Fruit fly (Drosophila melanogaster) whole organism, embryonic: ENCODE data around the gene CG8128.

ENCODE experiments used
- ATbp ChIP-seq: fragments of 200-800 bp; sonication (Bioruptor generic); optimal IDR thresholded peaks from 2 replicates; lab custom pipeline; 2017; ENCODE audit warnings: missing biosample characterization, mild to moderate bottlenecking, missing genetic modification characterization, missing genetic modification reagents
- Atf6 ChIP-seq: fragments of 200-800 bp; sonication (Bioruptor generic); IDR thresholded peaks from 2 replicates; pipeline ENCODE4 v1.3.6; 2022; ENCODE audit warnings: missing biosample characterization, missing genetic modification characterization
- Bteb2 ChIP-seq: fragments of 200-800 bp; sonication (Bioruptor generic); optimal IDR thresholded peaks from 2 replicates; lab custom pipeline; 2016; ENCODE audit warnings: missing biosample characterization, missing genetic modification characterization
- CG10543 ChIP-seq: fragments of 200-800 bp; sonication (Bioruptor generic); optimal IDR thresholded peaks from 3 replicates; lab custom pipeline; 2017; ENCODE audit warnings: missing biosample characterization, mild to moderate bottlenecking, missing genetic modification characterization, moderate library complexity
- CG11085 ChIP-seq: fragments of 200-800 bp; sonication (Bioruptor generic); IDR thresholded peaks from 2 replicates; pipeline ENCODE4 v1.3.6; 2022; ENCODE audit warnings: missing biosample characterization, missing genetic modification characterization
- CG11398 ChIP-seq: fragments of 200-800 bp; sonication (Bioruptor generic); optimal IDR thresholded peaks from 2 replicates; lab custom pipeline; 2016; ENCODE audit warnings: missing biosample characterization, missing genetic modification characterization
- CG12219 ChIP-seq: fragments of 200-800 bp; sonication (Bioruptor generic); optimal IDR thresholded peaks from 3 replicates; lab custom pipeline; 2018; ENCODE audit warnings: missing biosample characterization, mild to moderate bottlenecking, missing genetic modification characterization
- CG13296 ChIP-seq: fragments of 200-800 bp; sonication (Bioruptor generic); optimal IDR thresholded peaks from 3 replicates; lab custom pipeline; 2018; ENCODE audit warnings: missing biosample characterization, mild to moderate bottlenecking, missing genetic modification characterization
- CG14860 ChIP-seq: fragments of 200-800 bp; sonication (Bioruptor generic); IDR thresholded peaks from 3 replicates; pipeline ENCODE4 v1.3.6; 2022; ENCODE audit warnings: missing biosample characterization, missing genetic modification characterization; ENCODE audit not compliant: partially characterized antibody
- CG15011 ChIP-seq: fragments of 200-800 bp; sonication (Bioruptor generic); optimal IDR thresholded peaks from 3 replicates; lab custom pipeline; 2018; ENCODE audit warnings: missing biosample characterization, mild to moderate bottlenecking, missing genetic modification characterization
- CG15073 ChIP-seq: fragments of 200-800 bp; sonication (Bioruptor generic); optimal IDR thresholded peaks from 2 replicates; lab custom pipeline; 2016; ENCODE audit warnings: missing biosample characterization, missing genetic modification characterization
- CG16779 ChIP-seq: fragments of 200-800 bp; sonication (Bioruptor generic); IDR thresholded peaks from 2 replicates; pipeline ENCODE4 v1.3.6; 2022; ENCODE audit warnings: missing biosample characterization, missing genetic modification characterization
- CG17802 ChIP-seq: fragments of 200-800 bp; sonication (Bioruptor generic); optimal IDR thresholded peaks from 2 replicates; lab custom pipeline; 2018; ENCODE audit warnings: missing biosample characterization, mild to moderate bottlenecking, missing genetic modification characterization, moderate library complexity
- CG17912 ChIP-seq: fragments of 200-800 bp; sonication (Bioruptor generic); optimal IDR thresholded peaks from 2 replicates; lab custom pipeline; 2018; ENCODE audit warnings: missing biosample characterization, mild to moderate bottlenecking, missing genetic modification characterization
- CG18764 ChIP-seq: fragments of 200-800 bp; sonication (Bioruptor generic); optimal IDR thresholded peaks from 3 replicates; lab custom pipeline; 2016; ENCODE audit warnings: missing biosample characterization, missing genetic modification characterization
- CG3163 ChIP-seq: fragments of 200-800 bp; sonication (Bioruptor generic); optimal IDR thresholded peaks from 3 replicates; lab custom pipeline; 2016; ENCODE audit warnings: missing biosample characterization, missing genetic modification characterization
- CG3838 ChIP-seq: fragments of 200-800 bp; sonication (Bioruptor generic); optimal IDR thresholded peaks from 3 replicates; lab custom pipeline; 2016; ENCODE audit warnings: missing biosample characterization, missing genetic modification characterization
- CG6765 ChIP-seq: fragments of 200-800 bp; sonication (Bioruptor generic); optimal IDR thresholded peaks from 3 replicates; lab custom pipeline; 2017; ENCODE audit warnings: missing biosample characterization, mild to moderate bottlenecking, missing genetic modification characterization
- CG7556 ChIP-seq: fragments of 200-800 bp; sonication (Bioruptor generic); optimal IDR thresholded peaks from 2 replicates; lab custom pipeline; 2017; ENCODE audit warnings: missing biosample characterization, mild to moderate bottlenecking, missing genetic modification characterization
- CG9609 ChIP-seq: fragments of 200-800 bp; sonication (Bioruptor generic); optimal IDR thresholded peaks from 3 replicates; lab custom pipeline; 2016; ENCODE audit warnings: missing biosample characterization, missing genetic modification characterization
- D19A ChIP-seq: fragments of 200-800 bp; optimal IDR thresholded peaks from 3 replicates; lab custom pipeline; 2019; ENCODE audit warnings: missing biosample characterization, mild to moderate bottlenecking, missing genetic modification characterization, moderate library complexity
- Dad ChIP-seq: fragments of 200-800 bp; sonication (Bioruptor generic); optimal IDR thresholded peaks from 3 replicates; lab custom pipeline; 2016; ENCODE audit warnings: missing biosample characterization, missing genetic modification characterization
- Gug ChIP-seq: fragments of 200-800 bp; sonication (Bioruptor generic); IDR thresholded peaks from 4 replicates; pipeline ENCODE4 v1.3.6; 2022; ENCODE audit warnings: missing biosample characterization, missing genetic modification characterization
- H15 ChIP-seq: fragments of 200-800 bp; sonication (Bioruptor generic); IDR thresholded peaks from 3 replicates; pipeline ENCODE4 v1.3.6; 2022; ENCODE audit warnings: missing biosample characterization, missing genetic modification characterization
- Hey ChIP-seq: fragments of 200-800 bp; sonication (Bioruptor generic); optimal IDR thresholded peaks from 3 replicates; lab custom pipeline; 2018; ENCODE audit warnings: missing biosample characterization, mild to moderate bottlenecking, missing genetic modification characterization
- Hmx ChIP-seq: fragments of 200-800 bp; sonication (Bioruptor generic); optimal IDR thresholded peaks from 2 replicates; lab custom pipeline; 2016; ENCODE audit warnings: missing biosample characterization, missing genetic modification characterization
- Lhr ChIP-seq: fragments of 200-800 bp; sonication (Bioruptor generic); optimal IDR thresholded peaks from 3 replicates; lab custom pipeline; 2017; ENCODE audit warnings: mild to moderate bottlenecking, missing biosample characterization, missing genetic modification reagents, missing genetic modification characterization
- Lpt ChIP-seq: fragments of >200 bp; optimal IDR thresholded peaks from 2 replicates; lab custom pipeline; 2018; ENCODE audit warnings: missing biosample characterization, missing genetic modification characterization
- Nf-YA ChIP-seq: fragments of 200-800 bp; sonication (Bioruptor generic); IDR thresholded peaks from 2 replicates; pipeline ENCODE4 v1.3.6; 2022; ENCODE audit warnings: missing biosample characterization, missing genetic modification characterization
- Nf-YC ChIP-seq: fragments of 200-800 bp; optimal IDR thresholded peaks from 3 replicates; lab custom pipeline; 2019; ENCODE audit warnings: missing biosample characterization, mild to moderate bottlenecking, missing genetic modification characterization, moderate library complexity
- Ravus ChIP-seq: fragments of 200-800 bp; sonication (Bioruptor generic); IDR thresholded peaks from 2 replicates; pipeline ENCODE4 v1.3.6; 2022; ENCODE audit warnings: missing biosample characterization, missing genetic modification characterization
- Trl ChIP-seq, 3 experiments: fragments of >200 bp in 2 of 3; fragments of 200-800 bp in 1 of 3; sonication (Bioruptor generic) in 1 of 3; optimal IDR thresholded peaks; 2 replicates in 1 of 3; 3 replicates in 2 of 3; lab custom pipeline; 2016 to 2017; ENCODE audit warnings: missing biosample characterization in 1 of 3, missing genetic modification characterization in 1 of 3
- YL-1 ChIP-seq: fragments of 200-800 bp; sonication (Bioruptor generic); optimal IDR thresholded peaks from 3 replicates; lab custom pipeline; 2017; ENCODE audit warnings: missing biosample characterization, mild to moderate bottlenecking, missing genetic modification characterization
- ato ChIP-seq: fragments of 200-800 bp; sonication (Bioruptor generic); IDR thresholded peaks from 2 replicates; pipeline ENCODE4 v1.3.6; 2022; ENCODE audit warnings: missing biosample characterization, missing genetic modification characterization; ENCODE audit not compliant: partially characterized antibody
- bowl ChIP-seq: fragments of 200-800 bp; sonication (Bioruptor generic); IDR thresholded peaks from 2 replicates; pipeline ENCODE4 v1.3.6; 2022; ENCODE audit warnings: missing biosample characterization, missing genetic modification characterization
- chif ChIP-seq, 2 experiments: fragments of 200-800 bp; sonication (Bioruptor generic); optimal IDR thresholded peaks; 3 replicates each; lab custom pipeline; 2016; ENCODE audit warnings: missing biosample characterization in 2 of 2, missing genetic modification characterization in 2 of 2
- cwo ChIP-seq: fragments of 200-800 bp; sonication (Bioruptor generic); optimal IDR thresholded peaks from 3 replicates; lab custom pipeline; 2017; ENCODE audit warnings: missing biosample characterization, missing genetic modification characterization, mild to moderate bottlenecking, moderate library complexity, missing genetic modification reagents
- dmrt11E ChIP-seq: fragments of 200-800 bp; sonication (Bioruptor generic); optimal IDR thresholded peaks from 3 replicates; lab custom pipeline; 2018; ENCODE audit warnings: missing biosample characterization, mild to moderate bottlenecking, missing genetic modification characterization, moderate library complexity
- en ChIP-seq: fragments of 200-800 bp; sonication (Bioruptor generic); optimal IDR thresholded peaks from 2 replicates; lab custom pipeline; 2016; ENCODE audit warnings: missing biosample characterization, missing genetic modification characterization
- hth ChIP-seq: fragments of >200 bp; optimal IDR thresholded peaks from 2 replicates; lab custom pipeline; 2017; ENCODE audit warnings: inconsistent platforms
- lbe ChIP-seq: fragments of 200-800 bp; sonication (Bioruptor generic); optimal IDR thresholded peaks from 2 replicates; lab custom pipeline; 2016; ENCODE audit warnings: missing biosample characterization, mild to moderate bottlenecking, missing genetic modification characterization
- lmd ChIP-seq: fragments of 200-800 bp; sonication (Bioruptor generic); IDR thresholded peaks from 2 replicates; pipeline ENCODE4 v1.3.6; 2022; ENCODE audit warnings: missing biosample characterization, missing genetic modification characterization
- org-1 ChIP-seq: fragments of 200-800 bp; sonication (Bioruptor generic); optimal IDR thresholded peaks from 2 replicates; lab custom pipeline; 2017; ENCODE audit warnings: missing biosample characterization, missing genetic modification characterization
- prd ChIP-seq, 3 experiments: fragments of >200 bp in 2 of 3; fragments of 200-800 bp in 1 of 3; sonication (Bioruptor generic) in 1 of 3; optimal IDR thresholded peaks in 2 of 3; IDR thresholded peaks in 1 of 3; 2 replicates in 2 of 3; 3 replicates in 1 of 3; pipeline versions ENCODE4 v1.3.6 to Lab custom; 2017 to 2022; ENCODE audit warnings: missing biosample characterization in 1 of 3, missing genetic modification characterization in 1 of 3
- pzg ChIP-seq: fragments of 200-800 bp; sonication (Bioruptor generic); optimal IDR thresholded peaks from 3 replicates; lab custom pipeline; 2018; ENCODE audit warnings: missing biosample characterization, mild to moderate bottlenecking, missing genetic modification characterization, moderate library complexity
- ranshi ChIP-seq: fragments of 200-800 bp; sonication (Bioruptor generic); IDR thresholded peaks from 2 replicates; pipeline ENCODE4 v1.3.6; 2022; ENCODE audit warnings: missing biosample characterization, missing genetic modification characterization
- row ChIP-seq: fragments of 200-800 bp; sonication (Bioruptor generic); IDR thresholded peaks from 3 replicates; pipeline ENCODE4 v1.3.6; 2022; ENCODE audit warnings: missing biosample characterization, missing genetic modification characterization
- scrt ChIP-seq: fragments of 200-800 bp; sonication (Bioruptor generic); optimal IDR thresholded peaks from 2 replicates; lab custom pipeline; 2018; ENCODE audit warnings: missing biosample characterization, mild to moderate bottlenecking, missing genetic modification characterization, moderate library complexity
- tna ChIP-seq: fragments of 200-800 bp; sonication (Bioruptor generic); IDR thresholded peaks from 2 replicates; pipeline ENCODE4 v1.3.6; 2022; ENCODE audit warnings: missing biosample characterization, missing genetic modification characterization; ENCODE audit not compliant: partially characterized antibody
- yki ChIP-seq: fragments of >200 bp; optimal IDR thresholded peaks from 3 replicates; lab custom pipeline; 2018

The CG8128 gene

DNA sequence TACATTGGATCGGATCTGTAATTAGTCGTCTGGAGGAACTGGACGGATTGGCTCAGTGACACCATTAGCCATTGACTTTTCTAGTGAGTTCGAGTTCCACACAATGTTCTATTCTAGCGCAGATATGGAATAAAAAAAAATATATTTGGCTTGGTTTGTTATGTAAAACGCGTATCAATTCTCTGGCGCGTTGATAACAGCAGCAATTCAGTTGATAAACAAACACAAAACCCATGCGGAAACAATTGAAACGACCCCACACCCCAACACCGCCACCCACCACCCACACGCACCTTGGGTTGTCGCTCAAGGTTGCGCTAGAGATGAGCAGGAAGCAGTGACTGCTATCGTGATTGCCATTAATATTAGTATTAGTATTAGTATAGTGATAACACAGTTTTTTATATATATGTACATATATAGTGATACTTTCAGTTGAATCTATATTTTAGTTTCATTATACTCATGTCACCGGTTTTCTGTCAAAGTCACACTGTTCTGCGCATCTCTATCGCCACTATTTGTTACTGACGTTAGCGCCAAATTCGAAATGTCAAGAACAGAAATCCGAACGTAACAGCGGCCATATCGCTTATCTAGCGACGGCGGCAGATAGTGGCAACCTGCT is 401 bp downstream of the CG8128 start (continued):
- TF ChIP-seq ATbp (GFP tag; lab: Kevin White, UChicago) (peak; percentile 89), scrt (GFP tag; lab: Kevin White, UChicago) (peak; percentile 91), CG17802 (peak; percentile 67), Bteb2 (peak; percentile 25), pzg (peak; percentile 39), Trl (optimal IDR thresholded peaks at IDR 0.05; lab: Kevin White, UChicago) (no peak), Trl (GFP tag; optimal IDR thresholded peaks at IDR 0.05; lab: Kevin White, UChicago) (peak; percentile 58), Gug (peak; percentile 90), ato (GFP tag; lab: Robert Waterston, UW) (no peak), Atf6 (GFP tag; lab: Robert Waterston, UW) (peak; percentile 96), lmd (peak; percentile 94), CG3838 (GFP tag; lab: Kevin White, UChicago) (peak; percentile 47), CG15011 (GFP tag; lab: Kevin White, UChicago) (peak; percentile 89), bowl (peak; percentile 76), CG11085 (GFP tag; lab: Robert Waterston, UW) (peak; percentile 91), CG16779 (GFP tag; lab: Robert Waterston, UW) (peak; percentile 90), CG9609 (GFP tag; lab: Kevin White, UChicago) (no peak), Nf-YC (tag; lab: Kevin White, UChicago) (peak; percentile 76), CG3163 (no peak), Lhr (peak; percentile 43), Nf-YA (GFP tag; lab: Robert Waterston, UW) (peak; percentile 81), row (GFP tag; lab: Robert Waterston, UW) (peak; percentile 97), Ravus (GFP tag; lab: Robert Waterston, UW) (peak; percentile 81), CG13296 (GFP tag; lab: Kevin White, UChicago) (peak; percentile 91), CG12219 (GFP tag; lab: Kevin White, UChicago) (peak; percentile 83), yki (lab: Kevin White, UChicago) (no peak), ranshi (GFP tag; lab: Robert Waterston, UW) (peak; percentile 94), CG18764 (GFP tag; lab: Kevin White, UChicago) (peak; percentile 80), org-1 (GFP tag; lab: Kevin White, UChicago) (peak; percentile 84), Dad (GFP tag; lab: Kevin White, UChicago) (peak; percentile 53), CG6765 (peak; percentile 70), CG10543 (GFP tag; lab: Kevin White, UChicago) (peak; percentile 97), D19A (peak; percentile 82), CG17912 (peak; percentile 37), CG15073 (GFP tag; lab: Kevin White, UChicago) (peak; percentile 43), Lpt (GFP tag; lab: Kevin White, UChicago) (no peak), prd (optimal IDR thresholded peaks at IDR 0.05; lab: Kevin White, UChicago) (no peak), prd (GFP tag; IDR thresholded peaks at IDR 0.05; lab: Robert Waterston, UW) (peak; percentile 97), dmrt11E (tag; lab: Kevin White, UChicago) (peak; percentile 74), Hmx (peak; percentile 57), CG14860 (no peak), en (GFP tag; lab: Kevin White, UChicago) (no peak), tna (GFP tag; lab: Robert Waterston, UW) (no peak), lbe (GFP tag; lab: Kevin White, UChicago) (peak; percentile 66), cwo (peak; percentile 94), H15 (GFP tag; lab: Robert Waterston, UW) (peak; percentile 94), CG7556 (GFP tag; lab: Kevin White, UChicago) (peak; percentile 92), Hey (tag; lab: Kevin White, UChicago) (peak; percentile 51), chif (GFP tag; optimal IDR thresholded peaks at IDR 0.05; lab: Kevin White, UChicago) (peak; percentile 14 to 21), YL-1 (GFP tag; lab: Kevin White, UChicago) (peak; percentile 40), hth (lab: Kevin White, UChicago) (no peak), CG11398 (no peak)
